Worm (Caenorhabditis elegans): ENCODE results near the gene F02D10.2.

The F02D10.2 gene

DNA sequence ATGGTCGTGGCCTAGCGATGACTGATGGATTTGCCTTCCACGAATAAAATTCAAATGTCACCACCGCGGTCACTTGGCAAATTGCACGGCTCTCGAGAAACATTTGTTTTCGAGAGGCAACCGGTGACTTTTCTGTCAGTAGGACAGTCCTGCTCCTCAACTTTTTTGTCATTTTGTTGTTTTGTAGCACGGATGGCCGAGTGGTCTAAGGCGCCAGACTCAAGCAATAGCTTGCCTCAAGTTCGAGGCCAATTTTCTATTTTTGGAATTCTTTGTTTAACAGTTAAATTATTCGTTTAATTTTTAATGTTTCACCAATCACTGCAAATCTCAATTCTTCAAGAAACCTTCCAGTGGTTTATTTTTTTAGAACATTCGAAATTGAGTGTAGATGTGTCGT is 19.4 kb downstream of the F02D10.2 start (continued):
- no peak for TF ChIP-seq ZK546.5 (tag; optimal IDR thresholded peaks at IDR 0.05)
- no peak for TF ChIP-seq nhr-28 (tag; optimal IDR thresholded peaks at IDR 0.05)
- TF ChIP-seq F44E2.7 (GFP tag; IDR thresholded peaks at IDR 0.05), result no peak
- TF ChIP-seq nhr-25 (tag; optimal IDR thresholded peaks at IDR 0.05; ENCODE audit: borderline replicate concordance, insufficient read depth), result no peak
- TF ChIP-seq ztf-7 (tag; optimal IDR thresholded peaks at IDR 0.05), result no peak
- TF ChIP-seq set-16 (GFP tag; IDR thresholded peaks at IDR 0.05), result no peak
- no peak for TF ChIP-seq D1046.2 (GFP tag; IDR thresholded peaks at IDR 0.05)
- no peak for TF ChIP-seq spr-1 (tag; optimal IDR thresholded peaks at IDR 0.05)
- no peak for TF ChIP-seq sdz-12 (GFP tag; optimal IDR thresholded peaks at IDR 0.05)
- TF ChIP-seq nhr-48 (tag; optimal IDR thresholded peaks at IDR 0.05), result no peak
- TF ChIP-seq egl-43 (GFP tag; IDR thresholded peaks at IDR 0.05), result 0 out of 2 replicates have a peak, but pooled peaks have one; percentile 37
- TF ChIP-seq lin-29 (GFP tag; IDR thresholded peaks at IDR 0.05), result no peak
- TF ChIP-seq zip-11 (GFP tag; IDR thresholded peaks at IDR 0.05), result no peak
- no peak for TF ChIP-seq ceh-28 (tag; optimal IDR thresholded peaks at IDR 0.05)
- TF ChIP-seq aha-1 (tag), result peak; percentile 94
- TF ChIP-seq Y75B8A.6 (GFP tag; IDR thresholded peaks at IDR 0.05), result no peak
- no peak for TF ChIP-seq ceh-44 (GFP tag; IDR thresholded peaks at IDR 0.05)
- 0 out of 4 replicates have a peak, but pooled peaks of 1 of the 2 experiments have one; percentile 28 for TF ChIP-seq madf-5 (GFP tag; IDR thresholded peaks at IDR 0.05)
- no peak for TF ChIP-seq dmd-6 (GFP tag; IDR thresholded peaks at IDR 0.05)
- no peak for TF ChIP-seq mdl-1 (tag; optimal IDR thresholded peaks at IDR 0.05)

DNA sequence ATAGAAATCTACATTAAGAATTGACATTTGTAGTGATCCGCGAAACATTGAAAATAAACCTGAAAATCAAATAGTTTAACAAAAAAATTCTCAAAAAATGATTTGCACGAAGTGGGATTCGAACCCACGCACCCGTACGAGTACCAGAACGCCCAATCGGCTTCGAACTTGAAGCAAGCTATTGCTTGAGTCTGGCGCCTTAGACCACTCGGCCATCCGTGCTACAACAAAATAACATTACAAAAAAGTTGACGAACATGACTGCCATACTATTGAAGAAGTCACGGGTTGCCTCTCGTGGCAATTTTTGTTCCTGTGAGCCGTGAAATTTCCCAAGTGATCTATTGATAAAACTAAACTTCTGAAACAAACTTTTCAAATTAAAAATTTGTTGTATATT is 20.4 kb downstream of the F02D10.2 start:
- 0 out of 2 replicates have a peak, but pooled peaks have one; percentile 21 for TF ChIP-seq D1046.2 (GFP tag; IDR thresholded peaks at IDR 0.05)
- no peak for TF ChIP-seq pqm-1 (tag; optimal IDR thresholded peaks at IDR 0.05)
- 0 out of 2 replicates have a peak, but pooled peaks have one; percentile 15 for TF ChIP-seq dmd-8 (GFP tag; IDR thresholded peaks at IDR 0.05)
- TF ChIP-seq snpc-1.2 (GFP tag; IDR thresholded peaks at IDR 0.05), result peak; percentile 80
- peak; percentile 35 for TF ChIP-seq lin-38 (GFP tag; IDR thresholded peaks at IDR 0.05)
- no peak for TF ChIP-seq Y105C5A.15 (GFP tag; IDR thresholded peaks at IDR 0.05)
- peak; percentile 72 for TF ChIP-seq egl-43 (GFP tag; IDR thresholded peaks at IDR 0.05)
- TF ChIP-seq lim-7 (GFP tag; IDR thresholded peaks at IDR 0.05), result 0 out of 2 replicates have a peak, but pooled peaks have one; percentile 46
- TF ChIP-seq daf-16 (GFP tag; optimal IDR thresholded peaks at IDR 0.05), result peak in 1 of 2 experiments; percentile 18
- TF ChIP-seq daf-16 (tag; optimal IDR thresholded peaks at IDR 0.05), result no peak
- TF ChIP-seq lin-1 (GFP tag; IDR thresholded peaks at IDR 0.05), result no peak
- peak; percentile 48; the same call in 1 of the 2 replicates for TF ChIP-seq vab-7 (GFP tag; IDR thresholded peaks at IDR 0.05)
- no peak for TF ChIP-seq nhr-41 (GFP tag; IDR thresholded peaks at IDR 0.05)

DNA sequence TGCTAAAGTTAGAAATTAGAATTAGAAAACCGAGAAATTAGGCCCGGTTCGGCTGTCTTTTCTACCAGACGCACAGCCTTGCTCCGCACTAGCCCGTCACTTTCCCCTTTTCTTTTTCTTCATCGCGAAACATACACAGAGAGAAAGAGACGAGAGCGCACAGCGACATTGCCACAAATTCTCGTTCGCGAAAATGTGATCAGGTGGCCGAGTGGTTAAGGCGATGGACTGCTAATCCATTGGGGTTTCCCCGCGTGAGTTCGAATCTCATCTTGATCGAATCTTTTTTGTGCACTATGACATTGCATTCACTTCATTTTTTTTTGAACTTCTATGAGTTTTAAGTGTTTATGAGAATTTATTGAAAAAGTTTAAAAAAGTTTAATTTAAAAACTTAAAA is 21.2 kb downstream of the F02D10.2 start:
- TF ChIP-seq nhr-6 (tag; optimal IDR thresholded peaks at IDR 0.05) (peak; percentile 16), vab-7 (GFP tag; IDR thresholded peaks at IDR 0.05) (peak; percentile 77), egl-43 (GFP tag; IDR thresholded peaks at IDR 0.05) (peak; percentile 83), attf-4 (tag; optimal IDR thresholded peaks at IDR 0.05) (no peak), ztf-11 (tag; optimal IDR thresholded peaks at IDR 0.05) (no peak), skn-1 (tag; optimal IDR thresholded peaks at IDR 0.05) (no peak), lin-13 (GFP tag; optimal IDR thresholded peaks at IDR 0.05) (peak; percentile 25), mxl-2 (GFP tag; conservative IDR thresholded peaks at IDR 0.05) (0 out of 2 replicates have a peak, but pooled peaks have one; percentile 11), ceh-32 (tag; optimal IDR thresholded peaks at IDR 0.05; ENCODE audit: poor library complexity) (no peak), sdz-12 (GFP tag; optimal IDR thresholded peaks at IDR 0.05) (no peak), nhr-77 (tag; optimal IDR thresholded peaks at IDR 0.05) (peak; percentile 19), nhr-48 (tag; optimal IDR thresholded peaks at IDR 0.05) (peak; percentile 31), mes-2 (tag; optimal IDR thresholded peaks at IDR 0.05; ENCODE audit: poor library complexity, severe bottlenecking) (peak; percentile 79), madf-9 (GFP tag; conservative IDR thresholded peaks at IDR 0.05) (peak; percentile 75), lim-7 (GFP tag; IDR thresholded peaks at IDR 0.05) (peak; percentile 63), ceh-20 (GFP tag; IDR thresholded peaks at IDR 0.05) (peak; percentile 62; the same call in 1 of the 2 replicates), arid-1 (GFP tag; conservative IDR thresholded peaks at IDR 0.05) (0 out of 2 replicates have a peak, but pooled peaks have one; percentile 53), snpc-4 (tag; optimal IDR thresholded peaks at IDR 0.05) (no peak), dpl-1 (GFP tag; optimal IDR thresholded peaks at IDR 0.05) (peak; percentile 5), unc-62 (GFP tag; optimal IDR thresholded peaks at IDR 0.05 in 1 of 2) (no peak), unc-62 (tag; optimal IDR thresholded peaks at IDR 0.05) (no peak), ceh-62 (tag; optimal IDR thresholded peaks at IDR 0.05) (no peak), spr-3 (GFP tag; optimal IDR thresholded peaks at IDR 0.05) (no peak), gei-8 (GFP tag; optimal IDR thresholded peaks at IDR 0.05) (no peak)

All from whole organism, L4 larva.